Fruit fly (Drosophila melanogaster): Measurements from ENCODE around the gene CG15580.

The CG15580 gene

DNA sequence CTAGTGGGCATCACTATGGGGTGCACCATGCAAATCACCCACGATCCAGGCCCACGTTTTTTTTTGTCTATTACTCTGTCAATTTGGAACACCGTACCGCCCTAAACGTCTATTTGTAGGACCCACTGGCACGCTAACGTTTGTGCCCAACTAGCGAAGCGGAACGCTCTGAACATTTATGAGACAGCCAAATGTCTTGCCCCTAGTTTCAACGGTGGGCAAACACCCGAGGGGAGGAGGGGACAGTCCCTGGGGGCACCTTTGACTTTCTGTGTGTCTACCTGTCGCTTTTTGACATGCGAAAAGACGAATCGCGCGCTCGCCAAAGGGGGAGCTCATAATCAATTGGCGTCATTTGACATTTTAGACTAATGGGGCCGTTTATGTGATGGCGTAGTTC is 50.7 kb downstream of the CG15580 start:
- no peak for TF ChIP-seq CG9948 (tag; optimal IDR thresholded peaks at IDR 0.05)
- no peak for TF ChIP-seq Snoo (tag; optimal IDR thresholded peaks at IDR 0.05)
- no peak for TF ChIP-seq D1 (tag; optimal IDR thresholded peaks at IDR 0.05)
- no peak for TF ChIP-seq Pif1A (GFP tag; optimal IDR thresholded peaks at IDR 0.05)
- TF ChIP-seq CG32121 (GFP tag; IDR thresholded peaks at IDR 0.05): no peak
- no peak for TF ChIP-seq Pif1B (GFP tag; optimal IDR thresholded peaks at IDR 0.05)
- TF ChIP-seq CG8301 (tag; optimal IDR thresholded peaks at IDR 0.05): no peak
- TF ChIP-seq CG14655 (GFP tag; optimal IDR thresholded peaks at IDR 0.05): no peak
- TF ChIP-seq rn (GFP tag; IDR thresholded peaks at IDR 0.05): no peak
- no peak for TF ChIP-seq CG15710 (tag; optimal IDR thresholded peaks at IDR 0.05)
- no peak for TF ChIP-seq EcR (GFP tag; optimal IDR thresholded peaks at IDR 0.05)
- no peak for TF ChIP-seq CG4496 (GFP tag; IDR thresholded peaks at IDR 0.05)
- TF ChIP-seq CG13204 (GFP tag; optimal IDR thresholded peaks at IDR 0.05): no peak
- no peak for TF ChIP-seq CG17806 (tag; optimal IDR thresholded peaks at IDR 0.05)
- TF ChIP-seq Ets98B (GFP tag; IDR thresholded peaks at IDR 0.05): no peak

All from whole organism, pupa.